Fruit fly (Drosophila melanogaster) Kc167 (cell line): Measurements from ENCODE around the gene Aduk.

Experiments
- Myc ChIP-seq: fragments of >200 bp; optimal IDR thresholded peaks from 2 replicates; lab custom pipeline; 2017; ENCODE audit warnings: missing external identifiers
- h ChIP-seq: fragments of >200 bp; optimal IDR thresholded peaks from 3 replicates; lab custom pipeline; 2018; ENCODE audit warnings: missing external identifiers
- insv ChIP-seq: fragments of >200 bp; optimal IDR thresholded peaks from 3 replicates; lab custom pipeline; 2018; ENCODE audit warnings: missing external identifiers

- TF ChIP-seq h (lab: Kevin White, UChicago): no peak
- TF ChIP-seq Myc: no peak
- TF ChIP-seq insv (lab: Kevin White, UChicago): no peak
Observed at dm6 chr3R:9380970-9381369, 46.5 kb upstream of the Aduk start.
